Worm (Caenorhabditis elegans) whole organism, L3 larva: ENCODE measurements around the gene ret-1.
"Not testable (repeated sequence)": the region's sequence is repeated elsewhere in the genome, so short reads cannot be mapped to it uniquely, and the experiment has no call there.

Source experiments
- aly-2 ChIP-seq: fragments of 150-350 bp; optimal IDR thresholded peaks from 2 replicates; lab custom pipeline; 2014; ENCODE audit warnings: missing biosample characterization, missing genetic modification characterization
- ama-1 ChIP-seq: fragments of 150-350 bp; optimal IDR thresholded peaks from 2 replicates; lab custom pipeline; 2018
- ceh-16 ChIP-seq: sonication (generic microtip); optimal IDR thresholded peaks from 2 replicates; lab custom pipeline; 2017; ENCODE audit warnings: missing biosample characterization, missing genetic modification characterization
- ceh-28 ChIP-seq: fragments of 150-350 bp; optimal IDR thresholded peaks from 2 replicates; lab custom pipeline; 2014; ENCODE audit warnings: missing biosample characterization, missing genetic modification reagents, missing genetic modification characterization
- ceh-82 ChIP-seq: fragments of 150-350 bp; optimal IDR thresholded peaks from 2 replicates; lab custom pipeline; 2014; ENCODE audit warnings: missing biosample characterization, missing genetic modification characterization
- ceh-9 ChIP-seq: sonication (generic microtip); optimal IDR thresholded peaks from 2 replicates; lab custom pipeline; 2018; ENCODE audit warnings: missing biosample characterization, missing genetic modification characterization
- daf-12 ChIP-seq: fragments of 150-350 bp; optimal IDR thresholded peaks from 2 replicates; lab custom pipeline; 2014; ENCODE audit warnings: missing biosample characterization, missing genetic modification reagents, missing genetic modification characterization
- egl-5 ChIP-seq: fragments of 150-350 bp; optimal IDR thresholded peaks from 2 replicates; lab custom pipeline; 2017; ENCODE audit warnings: missing biosample characterization, missing genetic modification reagents, missing genetic modification characterization, inconsistent platforms
- elt-1 ChIP-seq: fragments of 150-350 bp; optimal IDR thresholded peaks from 2 replicates; lab custom pipeline; 2014; ENCODE audit warnings: missing biosample characterization, missing genetic modification characterization
- elt-3 ChIP-seq, 3 experiments: fragments of 150-350 bp in 1 of 3; sonication (generic microtip) in 2 of 3; optimal IDR thresholded peaks; 2 replicates in 2 of 3; 4 replicates in 1 of 3; lab custom pipeline; 2014 to 2017; ENCODE audit warnings: missing biosample characterization in 3 of 3, missing genetic modification characterization in 3 of 3
- eor-1 ChIP-seq, 2 experiments: fragments of 150-350 bp; optimal IDR thresholded peaks; 2 replicates each; lab custom pipeline; 2014 to 2018; ENCODE audit warnings: missing biosample characterization in 2 of 2, missing genetic modification characterization in 2 of 2
- fkh-10 ChIP-seq: sonication (generic microtip); optimal IDR thresholded peaks from 2 replicates; lab custom pipeline; 2017; ENCODE audit warnings: missing biosample characterization, missing genetic modification reagents, missing genetic modification characterization
- fos-1 ChIP-seq: fragments of 150-350 bp; optimal IDR thresholded peaks from 2 replicates; lab custom pipeline; 2014; ENCODE audit warnings: missing biosample characterization, missing genetic modification characterization
- lin-39 ChIP-seq: fragments of 150-350 bp; optimal IDR thresholded peaks from 2 replicates; lab custom pipeline; 2018; ENCODE audit warnings: missing biosample characterization, missing genetic modification reagents, missing genetic modification characterization
- lsy-12 ChIP-seq: sonication (generic microtip); optimal IDR thresholded peaks from 2 replicates; lab custom pipeline; 2016; ENCODE audit warnings: mild to moderate bottlenecking, missing genetic modification characterization, missing compliant biosample characterization
- mml-1 ChIP-seq: fragments of 150-350 bp; sonication (generic microtip); optimal IDR thresholded peaks from 3 replicates; lab custom pipeline; 2014; ENCODE audit warnings: missing biosample characterization, missing genetic modification characterization
- nfya-1 ChIP-seq: sonication (generic microtip); optimal IDR thresholded peaks from 2 replicates; lab custom pipeline; 2017; ENCODE audit warnings: missing genetic modification characterization, mild to moderate bottlenecking, missing compliant biosample characterization, antibody characterized with exemption, moderate library complexity; ENCODE audit not compliant: insufficient read depth
- nhr-11 ChIP-seq: fragments of 150-350 bp; optimal IDR thresholded peaks from 2 replicates; lab custom pipeline; 2014; ENCODE audit warnings: missing biosample characterization, missing genetic modification characterization
- nhr-12 ChIP-seq: fragments of 150-350 bp; optimal IDR thresholded peaks from 2 replicates; lab custom pipeline; 2014; ENCODE audit warnings: missing biosample characterization, missing genetic modification characterization
- nhr-23 ChIP-seq: fragments of 150-350 bp; optimal IDR thresholded peaks from 2 replicates; lab custom pipeline; 2014; ENCODE audit warnings: missing biosample characterization, missing genetic modification reagents, missing genetic modification characterization
- nhr-237 ChIP-seq: fragments of 150-350 bp; optimal IDR thresholded peaks from 2 replicates; lab custom pipeline; 2014; ENCODE audit warnings: missing biosample characterization, missing genetic modification characterization
- nhr-25 ChIP-seq: sonication (generic microtip); optimal IDR thresholded peaks from 2 replicates; lab custom pipeline; 2017; ENCODE audit warnings: missing biosample characterization, missing genetic modification characterization
- nhr-28 ChIP-seq: fragments of 150-350 bp; optimal IDR thresholded peaks from 2 replicates; lab custom pipeline; 2014; ENCODE audit warnings: missing biosample characterization, missing genetic modification characterization
- nhr-43 ChIP-seq: sonication (generic microtip); optimal IDR thresholded peaks from 2 replicates; lab custom pipeline; 2016; ENCODE audit warnings: mild to moderate bottlenecking, missing genetic modification characterization, missing compliant biosample characterization; ENCODE audit not compliant: poor library complexity, severe bottlenecking
- nhr-67 ChIP-seq: fragments of 150-350 bp; optimal IDR thresholded peaks from 2 replicates; lab custom pipeline; 2014; ENCODE audit warnings: missing biosample characterization, missing genetic modification characterization
- nhr-77 ChIP-seq: fragments of 150-350 bp; optimal IDR thresholded peaks from 2 replicates; lab custom pipeline; 2014; ENCODE audit warnings: missing biosample characterization, missing genetic modification characterization
- pha-4 ChIP-seq: fragments of 150-350 bp; optimal IDR thresholded peaks from 2 replicates; lab custom pipeline; 2014; ENCODE audit warnings: missing biosample characterization, missing genetic modification reagents, missing genetic modification characterization
- sea-2 ChIP-seq: fragments of 150-350 bp; sonication (generic microtip); optimal IDR thresholded peaks from 4 replicates; lab custom pipeline; 2014; ENCODE audit warnings: missing biosample characterization, missing genetic modification reagents, missing genetic modification characterization
- tbx-2 ChIP-seq: sonication (generic microtip); optimal IDR thresholded peaks from 2 replicates; lab custom pipeline; 2016; ENCODE audit warnings: mild to moderate bottlenecking, missing genetic modification characterization, missing compliant biosample characterization
- unc-62 ChIP-seq: fragments of 150-350 bp; sonication (generic microtip); optimal IDR thresholded peaks from 4 replicates; lab custom pipeline; 2014; ENCODE audit warnings: missing biosample characterization, missing genetic modification reagents, missing genetic modification characterization
- zag-1 ChIP-seq: fragments of 150-350 bp; optimal IDR thresholded peaks from 2 replicates; lab custom pipeline; 2014; ENCODE audit warnings: missing biosample characterization, missing genetic modification characterization
- ztf-4 ChIP-seq: fragments of 150-350 bp; optimal IDR thresholded peaks from 2 replicates; lab custom pipeline; 2014; ENCODE audit warnings: missing biosample characterization, missing genetic modification characterization

ret-1 gene

ce11 chrV:14826952-14827351 lies 20.3 kb downstream of the ret-1 start, which contains the start of gene nspa-8:
Gene nspa-8 (minus strand): TSS chrV:14827052.
- TF ChIP-seq fkh-10 (GFP tag; lab: Kevin White, UChicago); tbx-2 (tag; lab: Kevin White, UChicago); pha-4 (tag; lab: Kevin White, UChicago): not testable (repeated sequence)

ce11 chrV:14824124-14824523 lies 23.1 kb downstream of the ret-1 start, which contains the start of gene W06A7.4:
Gene W06A7.4 (plus strand): TSS chrV:14824424.
- TF ChIP-seq egl-5 (tag; lab: Kevin White, UChicago), result no peak
- no peak for TF ChIP-seq tbx-2 (tag; lab: Kevin White, UChicago)
- no peak for TF ChIP-seq ama-1 (lab: Kevin White, UChicago)
- TF ChIP-seq fos-1 (tag; lab: Kevin White, UChicago), result no peak
- no peak for TF ChIP-seq nhr-11
- TF ChIP-seq mml-1 (tag; lab: Kevin White, UChicago), result no peak
- TF ChIP-seq nhr-67, result no peak
- TF ChIP-seq nhr-23 (tag; lab: Kevin White, UChicago), result no peak
- TF ChIP-seq pha-4 (tag; lab: Kevin White, UChicago), result no peak
- no peak for TF ChIP-seq nhr-25 (tag; lab: Kevin White, UChicago)
- no peak for TF ChIP-seq nhr-77 (tag; lab: Kevin White, UChicago)
- no peak for TF ChIP-seq lsy-12 (tag; lab: Kevin White, UChicago)
- TF ChIP-seq unc-62, result no peak
- no peak for TF ChIP-seq ceh-16 (tag; lab: Kevin White, UChicago)

ce11 chrV:14821553-14821952 lies 25.7 kb downstream of the ret-1 start, which contains the start of gene W06A7.2:
Gene W06A7.2 (plus strand): TSS chrV:14821853.
- no peak for TF ChIP-seq mml-1 (tag; lab: Kevin White, UChicago)
- TF ChIP-seq elt-3 (tag; optimal IDR thresholded peaks at IDR 0.05; lab: Kevin White, UChicago), result no peak
- no peak for TF ChIP-seq nfya-1 (tag; lab: Kevin White, UChicago)
- TF ChIP-seq nhr-43 (tag; lab: Kevin White, UChicago), result no peak
- TF ChIP-seq lsy-12 (tag; lab: Kevin White, UChicago), result no peak
- no peak for TF ChIP-seq sea-2 (GFP tag; lab: Kevin White, UChicago)
- TF ChIP-seq nhr-11, result no peak
- TF ChIP-seq nhr-12 (tag; lab: Kevin White, UChicago), result no peak
- TF ChIP-seq ceh-16 (tag; lab: Kevin White, UChicago), result no peak
- no peak for TF ChIP-seq eor-1 (tag; optimal IDR thresholded peaks at IDR 0.05; lab: Kevin White, UChicago)
- no peak for TF ChIP-seq aly-2
- no peak for TF ChIP-seq ceh-9 (tag; lab: Kevin White, UChicago)
- no peak for TF ChIP-seq nhr-237
- no peak for TF ChIP-seq tbx-2 (tag; lab: Kevin White, UChicago)
- TF ChIP-seq ceh-28, result no peak
- no peak for TF ChIP-seq egl-5 (tag; lab: Kevin White, UChicago)
- TF ChIP-seq zag-1 (tag; lab: Kevin White, UChicago), result no peak
- TF ChIP-seq fos-1 (tag; lab: Kevin White, UChicago), result no peak

ce11 chrV:14820314-14820713 lies 26.9 kb downstream of the ret-1 start:
- no peak for TF ChIP-seq ztf-4 (tag; lab: Kevin White, UChicago)
- no peak for TF ChIP-seq elt-3 (tag; optimal IDR thresholded peaks at IDR 0.05; lab: Kevin White, UChicago)
- no peak for TF ChIP-seq ama-1 (lab: Kevin White, UChicago)
- no peak for TF ChIP-seq nhr-67
- no peak for TF ChIP-seq egl-5 (tag; lab: Kevin White, UChicago)
- TF ChIP-seq, all 47 proteins: peak for 0

ce11 chrV:14815500-14815899 lies 31.7 kb downstream of the ret-1 start, which contains the start of gene rin-1:
Gene rin-1 (minus strand): TSS chrV:14815600.
- TF ChIP-seq lin-39 (tag; lab: Kevin White, UChicago) (no peak), elt-1 (peak; percentile 63), daf-12 (tag; lab: Kevin White, UChicago) (no peak), lsy-12 (tag; lab: Kevin White, UChicago) (no peak), nhr-28 (tag; lab: Kevin White, UChicago) (no peak), fkh-10 (GFP tag; lab: Kevin White, UChicago) (no peak), zag-1 (tag; lab: Kevin White, UChicago) (no peak), eor-1 (tag; optimal IDR thresholded peaks at IDR 0.05; lab: Kevin White, UChicago) (no peak), ceh-82 (no peak)
